Fruit fly (Drosophila melanogaster) whole organism, embryonic: ENCODE results near the gene Lim3.

Experiments
- Atf-2 ChIP-seq: fragments of 200-800 bp; sonication (Bioruptor generic); optimal IDR thresholded peaks from 2 replicates; lab custom pipeline; 2016; ENCODE audit warnings: missing biosample characterization, missing genetic modification characterization
- Bdp1 ChIP-seq: fragments of 200-800 bp; sonication (Bioruptor generic); optimal IDR thresholded peaks from 3 replicates; lab custom pipeline; 2016; ENCODE audit warnings: missing biosample characterization, missing genetic modification characterization
- CG10321 ChIP-seq: fragments of 200-800 bp; sonication (Bioruptor generic); IDR thresholded peaks from 2 replicates; pipeline ENCODE4 v1.3.6; 2022; ENCODE audit warnings: missing biosample characterization, missing genetic modification characterization
- CG10959 ChIP-seq: fragments of 200-800 bp; sonication (Bioruptor generic); IDR thresholded peaks from 2 replicates; pipeline ENCODE4 v1.3.6; 2022; ENCODE audit warnings: missing biosample characterization, missing genetic modification characterization
- CG11456 ChIP-seq: fragments of 200-800 bp; sonication (Bioruptor generic); IDR thresholded peaks from 3 replicates; pipeline ENCODE4 v1.3.6; 2022; ENCODE audit warnings: missing biosample characterization, missing genetic modification characterization
- CG11696 ChIP-seq: fragments of 200-800 bp; sonication (Bioruptor generic); IDR thresholded peaks from 2 replicates; pipeline ENCODE4 v1.3.6; 2022; ENCODE audit warnings: missing biosample characterization, missing genetic modification characterization
- CG12104 ChIP-seq: fragments of 200-800 bp; sonication (Bioruptor generic); optimal IDR thresholded peaks from 3 replicates; lab custom pipeline; 2016; ENCODE audit warnings: missing biosample characterization, missing genetic modification characterization
- CG12236 ChIP-seq: fragments of 200-800 bp; sonication (Bioruptor generic); optimal IDR thresholded peaks from 2 replicates; lab custom pipeline; 2016; ENCODE audit warnings: missing biosample characterization, missing genetic modification characterization
- CG13123 ChIP-seq: fragments of 200-800 bp; sonication (Bioruptor generic); optimal IDR thresholded peaks from 2 replicates; lab custom pipeline; 2016; ENCODE audit warnings: missing biosample characterization, missing genetic modification characterization
- CG13894 ChIP-seq: fragments of 200-800 bp; sonication (Bioruptor generic); optimal IDR thresholded peaks from 3 replicates; lab custom pipeline; 2018; ENCODE audit warnings: missing biosample characterization, mild to moderate bottlenecking, missing genetic modification characterization, moderate library complexity
- CG14014 ChIP-seq: fragments of 200-800 bp; sonication (Bioruptor generic); IDR thresholded peaks from 2 replicates; pipeline ENCODE4 v1.3.6; 2022; ENCODE audit warnings: missing biosample characterization, missing genetic modification characterization
- CG14441 ChIP-seq: fragments of 200-800 bp; sonication (Bioruptor generic); IDR thresholded peaks from 2 replicates; pipeline ENCODE4 v1.3.6; 2022; ENCODE audit warnings: missing biosample characterization, missing genetic modification characterization
- CG14667 ChIP-seq: fragments of 200-800 bp; sonication (Bioruptor generic); IDR thresholded peaks from 2 replicates; pipeline ENCODE4 v1.3.6; 2022; ENCODE audit warnings: missing biosample characterization, missing genetic modification characterization
- CG15011 ChIP-seq: fragments of 200-800 bp; sonication (Bioruptor generic); optimal IDR thresholded peaks from 3 replicates; lab custom pipeline; 2018; ENCODE audit warnings: missing biosample characterization, mild to moderate bottlenecking, missing genetic modification characterization
- CG15269 ChIP-seq: fragments of 200-800 bp; sonication (Bioruptor generic); optimal IDR thresholded peaks from 2 replicates; lab custom pipeline; 2018; ENCODE audit warnings: missing biosample characterization, mild to moderate bottlenecking, missing genetic modification characterization, moderate library complexity
- CG15479 ChIP-seq: fragments of 200-800 bp; sonication (Bioruptor generic); optimal IDR thresholded peaks from 3 replicates; lab custom pipeline; 2019; ENCODE audit warnings: missing biosample characterization, mild to moderate bottlenecking, missing genetic modification characterization, moderate library complexity
- CG1832 ChIP-seq: fragments of 200-800 bp; sonication (Bioruptor generic); optimal IDR thresholded peaks from 2 replicates; lab custom pipeline; 2017; ENCODE audit warnings: missing biosample characterization, mild to moderate bottlenecking, missing genetic modification characterization, inconsistent platforms
- CG2678 ChIP-seq: fragments of 200-800 bp; sonication (Bioruptor generic); optimal IDR thresholded peaks from 3 replicates; lab custom pipeline; 2019; ENCODE audit warnings: missing biosample characterization, mild to moderate bottlenecking, missing genetic modification characterization, moderate library complexity
- CG2889 ChIP-seq: fragments of 200-800 bp; sonication (Bioruptor generic); IDR thresholded peaks from 3 replicates; pipeline ENCODE4 v1.3.6; 2022; ENCODE audit warnings: missing biosample characterization, missing genetic modification characterization
- CG3838 ChIP-seq: fragments of 200-800 bp; sonication (Bioruptor generic); optimal IDR thresholded peaks from 3 replicates; lab custom pipeline; 2016; ENCODE audit warnings: missing biosample characterization, missing genetic modification characterization
- CG4282 ChIP-seq: fragments of 200-800 bp; sonication (Bioruptor generic); optimal IDR thresholded peaks from 2 replicates; lab custom pipeline; 2016; ENCODE audit warnings: missing biosample characterization, missing genetic modification characterization
- CG5180 ChIP-seq: fragments of 200-800 bp; sonication (Bioruptor generic); optimal IDR thresholded peaks from 3 replicates; lab custom pipeline; 2017; ENCODE audit warnings: missing biosample characterization, missing genetic modification characterization, mild to moderate bottlenecking, moderate library complexity, missing genetic modification reagents
- D19B ChIP-seq: fragments of 200-800 bp; sonication (Bioruptor generic); optimal IDR thresholded peaks from 2 replicates; lab custom pipeline; 2017; ENCODE audit warnings: missing biosample characterization, mild to moderate bottlenecking, missing genetic modification characterization
- Dp ChIP-seq: fragments of 200-800 bp; sonication (Bioruptor generic); optimal IDR thresholded peaks from 2 replicates; lab custom pipeline; 2018; ENCODE audit warnings: missing biosample characterization, mild to moderate bottlenecking, missing genetic modification characterization, moderate library complexity
- Drgx ChIP-seq: fragments of 200-800 bp; sonication (Bioruptor generic); IDR thresholded peaks from 2 replicates; pipeline ENCODE4 v1.3.6; 2022; ENCODE audit warnings: missing biosample characterization, missing genetic modification characterization
- Ets97D ChIP-seq: fragments of 200-800 bp; sonication (Bioruptor generic); optimal IDR thresholded peaks from 3 replicates; lab custom pipeline; 2016; ENCODE audit warnings: missing biosample characterization, missing genetic modification characterization
- Gug ChIP-seq: fragments of 200-800 bp; sonication (Bioruptor generic); IDR thresholded peaks from 4 replicates; pipeline ENCODE4 v1.3.6; 2022; ENCODE audit warnings: missing biosample characterization, missing genetic modification characterization
- MESR4 ChIP-seq: fragments of 200-800 bp; sonication (Bioruptor generic); optimal IDR thresholded peaks from 2 replicates; lab custom pipeline; 2018; ENCODE audit warnings: missing biosample characterization, mild to moderate bottlenecking, missing genetic modification characterization, moderate library complexity
- Neu2 ChIP-seq: fragments of 200-800 bp; sonication (Bioruptor generic); optimal IDR thresholded peaks from 3 replicates; lab custom pipeline; 2016; ENCODE audit warnings: missing biosample characterization, missing genetic modification characterization, borderline replicate concordance
- Nf-YA ChIP-seq: fragments of 200-800 bp; sonication (Bioruptor generic); IDR thresholded peaks from 2 replicates; pipeline ENCODE4 v1.3.6; 2022; ENCODE audit warnings: missing biosample characterization, missing genetic modification characterization
- Sry-δ ChIP-seq: fragments of 200-800 bp; sonication (Bioruptor generic); optimal IDR thresholded peaks from 2 replicates; lab custom pipeline; 2016; ENCODE audit warnings: missing biosample characterization, missing genetic modification characterization
- TFAM ChIP-seq: fragments of 200-800 bp; sonication (Bioruptor generic); optimal IDR thresholded peaks from 2 replicates; lab custom pipeline; 2017; ENCODE audit warnings: missing biosample characterization, missing genetic modification characterization, inconsistent platforms
- Tbp ChIP-seq: fragments of >200 bp; optimal IDR thresholded peaks from 2 replicates; lab custom pipeline; 2018; ENCODE audit warnings: missing biosample characterization, missing genetic modification characterization
- ac ChIP-seq: fragments of 200-800 bp; sonication (Bioruptor generic); optimal IDR thresholded peaks from 3 replicates; lab custom pipeline; 2017; ENCODE audit warnings: missing biosample characterization, mild to moderate bottlenecking, missing genetic modification characterization
- al ChIP-seq: fragments of 200-800 bp; sonication (Bioruptor generic); IDR thresholded peaks from 2 replicates; pipeline ENCODE4 v1.3.6; 2022; ENCODE audit warnings: missing biosample characterization, missing genetic modification characterization
- ato ChIP-seq: fragments of 200-800 bp; sonication (Bioruptor generic); IDR thresholded peaks from 2 replicates; pipeline ENCODE4 v1.3.6; 2022; ENCODE audit warnings: missing biosample characterization, missing genetic modification characterization; ENCODE audit not compliant: partially characterized antibody
- br ChIP-seq: fragments of >200 bp; optimal IDR thresholded peaks from 2 replicates; lab custom pipeline; 2017
- cg ChIP-seq: fragments of 200-800 bp; sonication (Bioruptor generic); optimal IDR thresholded peaks from 3 replicates; lab custom pipeline; 2019; ENCODE audit warnings: missing biosample characterization, mild to moderate bottlenecking, missing genetic modification characterization, moderate library complexity
- dati ChIP-seq: fragments of 200-800 bp; sonication (Bioruptor generic); IDR thresholded peaks from 2 replicates; pipeline ENCODE4 v1.3.6; 2022; ENCODE audit warnings: missing biosample characterization, missing genetic modification characterization
- fd3F ChIP-seq: fragments of 200-800 bp; sonication (Bioruptor generic); optimal IDR thresholded peaks from 2 replicates; lab custom pipeline; 2018; ENCODE audit warnings: missing biosample characterization, mild to moderate bottlenecking, missing genetic modification characterization, moderate library complexity
- jigr1 ChIP-seq: fragments of 200-800 bp; sonication (Bioruptor generic); IDR thresholded peaks from 3 replicates; pipeline ENCODE4 v1.3.6; 2022; ENCODE audit warnings: missing biosample characterization, missing genetic modification characterization
- ken ChIP-seq: fragments of 200-800 bp; sonication (Bioruptor generic); IDR thresholded peaks from 3 replicates; pipeline ENCODE4 v1.3.6; 2022; ENCODE audit warnings: missing biosample characterization, missing genetic modification characterization
- kni ChIP-seq: fragments of 200-800 bp; sonication (Bioruptor generic); optimal IDR thresholded peaks from 3 replicates; lab custom pipeline; 2017; ENCODE audit warnings: mild to moderate bottlenecking, missing biosample characterization, missing genetic modification reagents, missing genetic modification characterization
- nau ChIP-seq: fragments of 200-800 bp; sonication (Bioruptor generic); optimal IDR thresholded peaks from 3 replicates; lab custom pipeline; 2017; ENCODE audit warnings: missing biosample characterization, mild to moderate bottlenecking, missing genetic modification characterization, missing genetic modification reagents
- nerfin-1 ChIP-seq: fragments of 200-800 bp; sonication (Bioruptor generic); optimal IDR thresholded peaks from 3 replicates; lab custom pipeline; 2019; ENCODE audit warnings: missing biosample characterization, mild to moderate bottlenecking, missing genetic modification characterization, moderate library complexity
- nom ChIP-seq: fragments of 200-800 bp; sonication (Bioruptor generic); optimal IDR thresholded peaks from 2 replicates; lab custom pipeline; 2017; ENCODE audit warnings: missing biosample characterization, missing genetic modification characterization, mild to moderate bottlenecking, moderate library complexity, missing genetic modification reagents
- pfk ChIP-seq: fragments of 200-800 bp; sonication (Bioruptor generic); optimal IDR thresholded peaks from 2 replicates; lab custom pipeline; 2018; ENCODE audit warnings: missing biosample characterization, mild to moderate bottlenecking, missing genetic modification characterization, moderate library complexity
- prd ChIP-seq, 3 experiments: fragments of >200 bp in 2 of 3; fragments of 200-800 bp in 1 of 3; sonication (Bioruptor generic) in 1 of 3; optimal IDR thresholded peaks in 2 of 3; IDR thresholded peaks in 1 of 3; 2 replicates in 2 of 3; 3 replicates in 1 of 3; pipeline versions ENCODE4 v1.3.6 to Lab custom; 2017 to 2022; ENCODE audit warnings: missing biosample characterization in 1 of 3, missing genetic modification characterization in 1 of 3
- sens ChIP-seq: fragments of 200-800 bp; sonication (Bioruptor generic); peaks from one replicate; lab custom pipeline; 2016; ENCODE audit warnings: missing biosample characterization, missing genetic modification characterization
- tap ChIP-seq: fragments of 200-800 bp; optimal IDR thresholded peaks from 3 replicates; lab custom pipeline; 2019; ENCODE audit warnings: missing biosample characterization, mild to moderate bottlenecking, missing genetic modification characterization, moderate library complexity
- twi ChIP-seq: fragments of 200-800 bp; optimal IDR thresholded peaks from 2 replicates; lab custom pipeline; 2019; ENCODE audit warnings: missing biosample characterization, mild to moderate bottlenecking, missing genetic modification characterization, moderate library complexity
- vvl ChIP-seq: fragments of 200-800 bp; sonication (Bioruptor generic); IDR thresholded peaks from 2 replicates; pipeline ENCODE4 v1.3.6; 2022; ENCODE audit warnings: missing biosample characterization, missing genetic modification characterization

The Lim3 gene

DNA sequence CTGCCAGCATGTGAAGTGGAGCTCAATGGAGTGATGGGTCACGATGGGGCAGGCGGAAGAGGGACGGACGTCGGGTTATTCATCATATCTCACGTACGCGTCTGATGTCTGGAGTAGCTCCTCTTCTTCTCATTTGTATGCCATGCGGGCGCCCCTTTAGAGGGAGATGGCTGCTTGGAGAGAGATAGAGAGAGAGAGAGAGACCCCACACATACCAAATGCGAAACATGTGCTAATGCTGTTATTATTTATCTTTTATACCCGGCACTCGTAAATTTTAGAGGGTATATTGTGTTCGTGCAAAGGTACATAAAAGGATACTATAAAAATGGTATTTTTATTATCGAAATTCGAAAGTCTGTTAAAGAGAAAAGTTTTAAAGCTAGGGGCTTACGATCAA lies 37.8 kb upstream of the Lim3 start (continued):
- TF ChIP-seq kni (GFP tag; lab: Kevin White, UChicago) (peak; percentile 17), ac (no peak), twi (tag; lab: Kevin White, UChicago) (peak; percentile 92), Drgx (no peak), CG1832 (GFP tag; lab: Kevin White, UChicago) (peak; percentile 68), CG14014 (no peak), prd (optimal IDR thresholded peaks at IDR 0.05; lab: Kevin White, UChicago) (no peak), prd (GFP tag; IDR thresholded peaks at IDR 0.05; lab: Robert Waterston, UW) (0 out of 3 replicates have a peak, but pooled peaks have one; percentile 12), MESR4 (GFP tag; lab: Kevin White, UChicago) (no peak), CG13123 (GFP tag; lab: Kevin White, UChicago) (no peak), Ets97D (GFP tag; lab: Kevin White, UChicago) (no peak), CG15011 (no peak), CG11456 (GFP tag; lab: Robert Waterston, UW) (no peak), TFAM (GFP tag; lab: Kevin White, UChicago) (no peak), vvl (GFP tag; lab: Robert Waterston, UW) (peak; percentile 77), Gug (GFP tag; lab: Robert Waterston, UW) (no peak), CG11696 (no peak), D19B (GFP tag; lab: Kevin White, UChicago) (peak; percentile 79), ken (GFP tag; lab: Robert Waterston, UW) (no peak), br (no peak), jigr1 (GFP tag; lab: Robert Waterston, UW) (no peak), CG2678 (tag; lab: Kevin White, UChicago) (no peak), Neu2 (GFP tag; lab: Kevin White, UChicago) (no peak), Dp (no peak), tap (tag; lab: Kevin White, UChicago) (no peak), pfk (GFP tag; lab: Kevin White, UChicago) (peak; percentile 28), Bdp1 (no peak), Nf-YA (GFP tag; lab: Robert Waterston, UW) (no peak), CG3838 (GFP tag; lab: Kevin White, UChicago) (no peak), nerfin-1 (tag; lab: Kevin White, UChicago) (no peak), CG4282 (GFP tag; lab: Kevin White, UChicago) (no peak), Atf-2 (GFP tag; lab: Kevin White, UChicago) (no peak), al (GFP tag; lab: Robert Waterston, UW) (no peak), fd3F (GFP tag; lab: Kevin White, UChicago) (no peak), CG13894 (peak; percentile 18), dati (GFP tag; lab: Robert Waterston, UW) (no peak), Sry-δ (no peak), nau (GFP tag; lab: Kevin White, UChicago) (no peak), CG14667 (GFP tag; lab: Robert Waterston, UW) (no peak), CG10959 (GFP tag; lab: Robert Waterston, UW) (no peak), cg (GFP tag; lab: Kevin White, UChicago) (no peak), nom (GFP tag; lab: Kevin White, UChicago) (peak; percentile 13), ato (peak; percentile 17; the same call in 1 of the 2 replicates), CG15269 (tag; lab: Kevin White, UChicago) (no peak), CG10321 (0 out of 2 replicates have a peak, but pooled peaks have one; percentile 33), CG14441 (GFP tag; lab: Robert Waterston, UW) (no peak), Tbp (GFP tag; lab: Kevin White, UChicago) (no peak), CG15479 (GFP tag; lab: Kevin White, UChicago) (no peak), CG12236 (GFP tag; lab: Kevin White, UChicago) (no peak), CG5180 (GFP tag; lab: Kevin White, UChicago) (no peak), CG12104 (GFP tag; lab: Kevin White, UChicago) (no peak), CG2889 (no peak), sens (GFP tag; lab: Kevin White, UChicago) (peak; percentile 38)
